Worm (Caenorhabditis elegans): ENCODE data around the gene T04C12.33.

DNA sequence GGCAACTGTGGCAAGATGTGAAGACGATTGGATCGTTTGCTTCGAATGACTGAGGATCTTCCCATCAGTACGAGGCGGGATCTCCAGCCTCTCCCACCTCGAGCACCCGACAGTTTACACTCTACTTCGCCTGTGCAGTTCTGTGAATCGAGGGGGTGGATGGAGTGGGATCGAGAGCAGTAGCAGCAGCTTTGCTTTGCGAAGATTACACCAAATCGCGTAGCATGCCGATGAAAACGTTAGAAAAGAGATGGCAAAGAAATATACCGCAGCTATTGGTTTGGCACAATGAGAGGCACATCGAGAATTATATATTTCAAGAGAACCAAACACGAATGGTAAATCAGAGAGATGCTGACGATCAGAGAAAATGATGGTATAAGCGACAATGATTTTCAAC, 22.4 kb downstream of the T04C12.33 start, which contains the start of gene act-3:
- TF ChIP-seq aly-2 (tag; optimal IDR thresholded peaks at IDR 0.05) (no peak), blmp-1 (tag; optimal IDR thresholded peaks at IDR 0.05; ENCODE audit: insufficient read depth) (no peak), nhr-11 (tag; optimal IDR thresholded peaks at IDR 0.05) (no peak), lsy-2 (tag; optimal IDR thresholded peaks at IDR 0.05) (no peak), nhr-6 (tag; optimal IDR thresholded peaks at IDR 0.05) (no peak)

All from whole organism, L2 larva.